Worm (Caenorhabditis elegans): ENCODE data around the gene srh-169.

ce11 chrV:4094740-4095139, 47.1 kb downstream of the srh-169 start, which contains the start of gene nhr-181:
- no peak for TF ChIP-seq elt-3 (tag; optimal IDR thresholded peaks at IDR 0.05)
- no peak for TF ChIP-seq elt-1 (tag; optimal IDR thresholded peaks at IDR 0.05; ENCODE audit: borderline replicate concordance, insufficient read depth)
- TF ChIP-seq snpc-4 (tag; optimal IDR thresholded peaks at IDR 0.05) = no peak
- TF ChIP-seq pha-4 (tag; optimal IDR thresholded peaks at IDR 0.05) = no peak
- TF ChIP-seq lin-13 (tag; optimal IDR thresholded peaks at IDR 0.05) = no peak
- TF ChIP-seq lsy-2 (tag; optimal IDR thresholded peaks at IDR 0.05) = no peak
- TF ChIP-seq nhr-12 (tag; optimal IDR thresholded peaks at IDR 0.05) = no peak
- no peak for TF ChIP-seq nhr-28 (tag; optimal IDR thresholded peaks at IDR 0.05)

All from whole organism, mixed stage, embryonic.